Fruit fly (Drosophila melanogaster) whole organism, embryonic: ENCODE results near the gene bon.

Source experiments
- Adf1 ChIP-seq: fragments of 200-800 bp; sonication (Bioruptor generic); IDR thresholded peaks from 2 replicates; pipeline ENCODE4 v1.3.6; 2022; ENCODE audit warnings: missing biosample characterization, missing genetic modification characterization
- Bgb ChIP-seq: fragments of 200-800 bp; sonication (Bioruptor generic); IDR thresholded peaks from 2 replicates; pipeline ENCODE4 v1.3.6; 2022; ENCODE audit warnings: missing biosample characterization, missing genetic modification characterization; ENCODE audit not compliant: partially characterized antibody
- CG1024 ChIP-seq: fragments of 200-800 bp; sonication (Bioruptor generic); IDR thresholded peaks from 2 replicates; pipeline ENCODE4 v1.3.6; 2022; ENCODE audit warnings: missing biosample characterization, missing genetic modification characterization
- CG10654 ChIP-seq: fragments of 200-800 bp; sonication (Bioruptor generic); optimal IDR thresholded peaks from 2 replicates; lab custom pipeline; 2016; ENCODE audit warnings: missing biosample characterization, missing genetic modification characterization
- CG11456 ChIP-seq: fragments of 200-800 bp; sonication (Bioruptor generic); IDR thresholded peaks from 3 replicates; pipeline ENCODE4 v1.3.6; 2022; ENCODE audit warnings: missing biosample characterization, missing genetic modification characterization
- CG13123 ChIP-seq: fragments of 200-800 bp; sonication (Bioruptor generic); optimal IDR thresholded peaks from 2 replicates; lab custom pipeline; 2016; ENCODE audit warnings: missing biosample characterization, missing genetic modification characterization
- CG16813 ChIP-seq: fragments of 200-800 bp; sonication (Bioruptor generic); IDR thresholded peaks from 3 replicates; pipeline ENCODE4 v1.3.6; 2022; ENCODE audit warnings: missing biosample characterization, missing genetic modification characterization; ENCODE audit not compliant: partially characterized antibody
- CG17361 ChIP-seq: fragments of 200-800 bp; sonication (Bioruptor generic); IDR thresholded peaks from 3 replicates; pipeline ENCODE4 v1.3.6; 2022; ENCODE audit warnings: missing biosample characterization, missing genetic modification characterization
- Drgx ChIP-seq: fragments of 200-800 bp; sonication (Bioruptor generic); IDR thresholded peaks from 2 replicates; pipeline ENCODE4 v1.3.6; 2022; ENCODE audit warnings: missing biosample characterization, missing genetic modification characterization
- Fer2 ChIP-seq: fragments of 200-800 bp; sonication (Bioruptor generic); optimal IDR thresholded peaks from 2 replicates; lab custom pipeline; 2018; ENCODE audit warnings: missing biosample characterization, mild to moderate bottlenecking, missing genetic modification characterization, moderate library complexity
- HLH3B ChIP-seq: fragments of 200-800 bp; sonication (Bioruptor generic); IDR thresholded peaks from 2 replicates; pipeline ENCODE4 v1.3.6; 2022; ENCODE audit warnings: missing biosample characterization, missing genetic modification characterization
- Hr39 ChIP-seq: fragments of >200 bp; optimal IDR thresholded peaks from 2 replicates; lab custom pipeline; 2017
- Lhr ChIP-seq: fragments of 200-800 bp; sonication (Bioruptor generic); optimal IDR thresholded peaks from 3 replicates; lab custom pipeline; 2017; ENCODE audit warnings: mild to moderate bottlenecking, missing biosample characterization, missing genetic modification reagents, missing genetic modification characterization
- Med ChIP-seq: fragments of 200-800 bp; sonication (Bioruptor generic); peaks from one replicate; lab custom pipeline; 2016; ENCODE audit warnings: missing biosample characterization, missing genetic modification characterization, mild to moderate bottlenecking, inconsistent platforms, moderate library complexity
- Pdp1 ChIP-seq, 2 experiments: fragments of 200-800 bp; sonication (Bioruptor generic); optimal IDR thresholded peaks; 3 replicates each; lab custom pipeline; 2016; ENCODE audit warnings: missing biosample characterization in 2 of 2, missing genetic modification characterization in 2 of 2, mild to moderate bottlenecking in 1 of 2, moderate library complexity in 1 of 2
- Rfx ChIP-seq: fragments of 200-800 bp; sonication (Bioruptor generic); IDR thresholded peaks from 2 replicates; pipeline ENCODE4 v1.3.6; 2022; ENCODE audit warnings: missing biosample characterization, missing genetic modification characterization
- Xbp1 ChIP-seq: fragments of 200-800 bp; sonication (Bioruptor generic); optimal IDR thresholded peaks from 3 replicates; lab custom pipeline; 2016; ENCODE audit warnings: missing biosample characterization, mild to moderate bottlenecking, missing genetic modification characterization
- ara ChIP-seq: fragments of 200-800 bp; sonication (Bioruptor generic); IDR thresholded peaks from 2 replicates; pipeline ENCODE4 v1.3.6; 2022; ENCODE audit warnings: missing biosample characterization, missing genetic modification characterization
- cg ChIP-seq: fragments of 200-800 bp; sonication (Bioruptor generic); optimal IDR thresholded peaks from 3 replicates; lab custom pipeline; 2019; ENCODE audit warnings: missing biosample characterization, mild to moderate bottlenecking, missing genetic modification characterization, moderate library complexity
- chinmo ChIP-seq: fragments of 200-800 bp; sonication (Bioruptor generic); IDR thresholded peaks from 4 replicates; pipeline ENCODE4 v1.3.6; 2022; ENCODE audit warnings: missing biosample characterization, missing genetic modification characterization; ENCODE audit not compliant: partially characterized antibody
- chm ChIP-seq: fragments of 200-800 bp; sonication (Bioruptor generic); IDR thresholded peaks from 2 replicates; pipeline ENCODE4 v1.3.6; 2022; ENCODE audit warnings: missing biosample characterization, missing genetic modification characterization
- ci ChIP-seq: fragments of 200-800 bp; sonication (Bioruptor generic); IDR thresholded peaks from 3 replicates; pipeline ENCODE4 v1.3.6; 2022; ENCODE audit warnings: missing biosample characterization, missing genetic modification characterization
- crol ChIP-seq: fragments of 200-800 bp; sonication (Bioruptor generic); IDR thresholded peaks from 2 replicates; pipeline ENCODE4 v1.3.6; 2022; ENCODE audit warnings: missing biosample characterization, missing genetic modification characterization
- exex ChIP-seq: fragments of 200-800 bp; sonication (Bioruptor generic); optimal IDR thresholded peaks from 4 replicates; lab custom pipeline; 2018; ENCODE audit warnings: missing biosample characterization, mild to moderate bottlenecking, missing genetic modification characterization, moderate library complexity
- fd96Cb ChIP-seq: fragments of 200-800 bp; sonication (Bioruptor generic); optimal IDR thresholded peaks from 2 replicates; lab custom pipeline; 2018; ENCODE audit warnings: missing biosample characterization, mild to moderate bottlenecking, missing genetic modification characterization, moderate library complexity
- fru ChIP-seq: fragments of >200 bp; optimal IDR thresholded peaks from 2 replicates; lab custom pipeline; 2017
- ftz-f1 ChIP-seq: fragments of 200-800 bp; sonication (Bioruptor generic); optimal IDR thresholded peaks from 2 replicates; lab custom pipeline; 2016; ENCODE audit warnings: missing biosample characterization, missing genetic modification characterization
- grau ChIP-seq: fragments of 200-800 bp; optimal IDR thresholded peaks from 3 replicates; lab custom pipeline; 2019; ENCODE audit warnings: missing biosample characterization, mild to moderate bottlenecking, missing genetic modification characterization, moderate library complexity
- gsb ChIP-seq: fragments of 200-800 bp; sonication (Bioruptor generic); IDR thresholded peaks from 2 replicates; pipeline ENCODE4 v1.3.6; 2022; ENCODE audit warnings: missing biosample characterization, missing genetic modification characterization
- hth ChIP-seq: fragments of >200 bp; optimal IDR thresholded peaks from 2 replicates; lab custom pipeline; 2017; ENCODE audit warnings: inconsistent platforms
- lab ChIP-seq: fragments of 200-800 bp; sonication (Bioruptor generic); optimal IDR thresholded peaks from 3 replicates; lab custom pipeline; 2017; ENCODE audit warnings: missing biosample characterization, missing genetic modification characterization, mild to moderate bottlenecking, moderate library complexity, missing genetic modification reagents
- maf-S ChIP-seq: fragments of 200-800 bp; sonication (Bioruptor generic); optimal IDR thresholded peaks from 2 replicates; lab custom pipeline; 2016; ENCODE audit warnings: missing biosample characterization, missing genetic modification characterization
- nom ChIP-seq: fragments of 200-800 bp; sonication (Bioruptor generic); optimal IDR thresholded peaks from 2 replicates; lab custom pipeline; 2017; ENCODE audit warnings: missing biosample characterization, missing genetic modification characterization, mild to moderate bottlenecking, moderate library complexity, missing genetic modification reagents
- pho ChIP-seq: fragments of 200-800 bp; sonication (Bioruptor generic); optimal IDR thresholded peaks from 2 replicates; lab custom pipeline; 2016; ENCODE audit warnings: missing biosample characterization, missing genetic modification characterization
- sens ChIP-seq: fragments of 200-800 bp; sonication (Bioruptor generic); peaks from one replicate; lab custom pipeline; 2016; ENCODE audit warnings: missing biosample characterization, missing genetic modification characterization
- sens-2 ChIP-seq: fragments of 200-800 bp; sonication (Bioruptor generic); IDR thresholded peaks from 2 replicates; pipeline ENCODE4 v1.3.6; 2022; ENCODE audit warnings: missing biosample characterization, missing genetic modification characterization
- sisA ChIP-seq: fragments of 200-800 bp; sonication (Bioruptor generic); IDR thresholded peaks from 2 replicates; pipeline ENCODE4 v1.3.6; 2022; ENCODE audit warnings: missing biosample characterization, missing genetic modification characterization
- slou ChIP-seq: fragments of 200-800 bp; sonication (Bioruptor generic); optimal IDR thresholded peaks from 3 replicates; lab custom pipeline; 2016; ENCODE audit warnings: missing biosample characterization, missing genetic modification characterization

The bon gene

dm6 chr3R:20604078-20604477 is 11.1 kb downstream of the bon start (continued):
- TF ChIP-seq Drgx (GFP tag; lab: Robert Waterston, UW) (peak; percentile 36; the same call in 1 of the 2 replicates), pho (GFP tag; lab: Kevin White, UChicago) (no peak), CG11456 (GFP tag; lab: Robert Waterston, UW) (0 out of 3 replicates have a peak, but pooled peaks have one; percentile 7), Fer2 (tag; lab: Kevin White, UChicago) (no peak), sens (GFP tag; lab: Kevin White, UChicago) (no peak), hth (lab: Kevin White, UChicago) (no peak), lab (peak; percentile 25), Xbp1 (GFP tag; lab: Kevin White, UChicago) (no peak), CG16813 (GFP tag; lab: Robert Waterston, UW) (no peak), fd96Cb (tag; lab: Kevin White, UChicago) (no peak), CG13123 (GFP tag; lab: Kevin White, UChicago) (no peak), Bgb (GFP tag; lab: Robert Waterston, UW) (no peak), HLH3B (GFP tag; lab: Robert Waterston, UW) (peak; percentile 7; the same call in 1 of the 2 replicates), maf-S (GFP tag; lab: Kevin White, UChicago) (no peak), ftz-f1 (GFP tag; lab: Kevin White, UChicago) (peak; percentile 26), CG17361 (GFP tag; lab: Robert Waterston, UW) (no peak), ara (GFP tag; lab: Robert Waterston, UW) (no peak), crol (peak; percentile 63), gsb (GFP tag; lab: Robert Waterston, UW) (0 out of 2 replicates have a peak, but pooled peaks have one; percentile 15), chm (GFP tag; lab: Robert Waterston, UW) (0 out of 2 replicates have a peak, but pooled peaks have one; percentile 29)

DNA sequence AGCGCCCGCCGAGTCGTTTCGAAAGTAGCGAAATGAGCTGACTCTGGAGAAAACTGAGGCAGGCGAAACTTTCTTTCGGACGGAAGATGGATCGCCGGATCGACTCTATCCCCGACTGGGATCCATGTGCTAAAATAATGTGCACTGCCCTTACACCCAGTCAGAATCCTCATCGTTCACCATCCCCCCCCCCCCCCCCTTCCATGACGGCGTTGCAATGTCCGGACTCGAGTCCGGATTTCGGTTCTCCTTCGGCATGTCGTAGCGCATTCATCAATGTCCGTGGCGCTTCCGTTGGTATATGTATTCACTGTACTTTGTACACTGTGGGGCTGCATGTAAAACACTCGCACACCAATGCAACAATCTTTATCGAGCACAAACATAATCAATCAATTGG is 12.1 kb downstream of the bon start:
- 0 out of 4 replicates have a peak, but pooled peaks have one; percentile 24 for TF ChIP-seq chinmo (GFP tag; lab: Robert Waterston, UW)
- TF ChIP-seq grau (tag; lab: Kevin White, UChicago): peak; percentile 38
- peak; percentile 35; the same call in 1 of the 2 replicates for TF ChIP-seq crol
- no peak for TF ChIP-seq sisA (GFP tag; lab: Robert Waterston, UW)
- TF ChIP-seq cg: peak; percentile 20
- TF ChIP-seq Med (GFP tag; lab: Kevin White, UChicago): peak; percentile 9
- no peak for TF ChIP-seq Rfx (GFP tag; lab: Robert Waterston, UW)
- peak; percentile 45 for TF ChIP-seq Hr39 (lab: Kevin White, UChicago)

dm6 chr3R:20605562-20606155 is 12.7 kb downstream of the bon start:
- TF ChIP-seq exex (peak; percentile 87), ci (GFP tag; lab: Robert Waterston, UW) (peak; percentile 13; the same call in 1 of the 3 replicates), Med (GFP tag; lab: Kevin White, UChicago) (peak; percentile 24), Lhr (GFP tag; lab: Kevin White, UChicago) (no peak), CG10654 (GFP tag; lab: Kevin White, UChicago) (no peak), Adf1 (GFP tag; lab: Robert Waterston, UW) (no peak), fru (lab: Kevin White, UChicago) (no peak), nom (GFP tag; lab: Kevin White, UChicago) (peak; percentile 51), CG1024 (no peak), sens-2 (0 out of 2 replicates have a peak, but pooled peaks have one; percentile 12), ara (GFP tag; lab: Robert Waterston, UW) (no peak), Pdp1 (GFP tag; optimal IDR thresholded peaks at IDR 0.05; lab: Kevin White, UChicago) (peak in 1 of 2 experiments; percentile 80), slou (GFP tag; lab: Kevin White, UChicago) (no peak)
